Worm (Caenorhabditis elegans): ENCODE results near the gene T21E8.7.

ce11 chrX:10846898-10847297, 36.4 kb upstream of the T21E8.7 start:
- no peak for TF ChIP-seq ztf-11 (tag; optimal IDR thresholded peaks at IDR 0.05)
- TF ChIP-seq nhr-2 (tag; optimal IDR thresholded peaks at IDR 0.05): no peak
- TF ChIP-seq ces-1 (GFP tag; optimal IDR thresholded peaks at IDR 0.05): no peak
- no peak for TF ChIP-seq blmp-1 (tag; optimal IDR thresholded peaks at IDR 0.05)
- TF ChIP-seq zip-8 (tag; optimal IDR thresholded peaks at IDR 0.05): no peak
- TF ChIP-seq snpc-4 (tag; optimal IDR thresholded peaks at IDR 0.05): no peak
- TF ChIP-seq elt-1 (tag; optimal IDR thresholded peaks at IDR 0.05; ENCODE audit: borderline replicate concordance, insufficient read depth): no peak
- TF ChIP-seq mab-5 (tag; optimal IDR thresholded peaks at IDR 0.05): no peak
- TF ChIP-seq nhr-28 (tag; optimal IDR thresholded peaks at IDR 0.05): no peak
- TF ChIP-seq ceh-43 (GFP tag; optimal IDR thresholded peaks at IDR 0.05): no peak
- TF ChIP-seq mls-2 (tag; optimal IDR thresholded peaks at IDR 0.05): no peak
- TF ChIP-seq unc-62 (GFP tag; optimal IDR thresholded peaks at IDR 0.05): no peak
- TF ChIP-seq unc-39 (tag; optimal IDR thresholded peaks at IDR 0.05): no peak
- TF ChIP-seq nhr-76 (tag; optimal IDR thresholded peaks at IDR 0.05): no peak

Measured in whole organism, mixed stage, embryonic.